Fruit fly (Drosophila melanogaster) whole organism, adult: ENCODE data around the gene Cypl.

Experiments used
- CG11617 ChIP-seq: fragments of 200-800 bp; sonication (Bioruptor generic); optimal IDR thresholded peaks from 2 replicates; lab custom pipeline; 2017; ENCODE audit warnings: mild to moderate bottlenecking, missing biosample characterization, missing genetic modification reagents, missing genetic modification characterization
- CG12768 ChIP-seq: fragments of 200-800 bp; sonication (Bioruptor generic); optimal IDR thresholded peaks from 2 replicates; lab custom pipeline; 2017; ENCODE audit warnings: missing biosample characterization, missing genetic modification characterization, mild to moderate bottlenecking, moderate library complexity, missing genetic modification reagents
- CG14711 ChIP-seq: fragments of 200-800 bp; sonication (Bioruptor generic); optimal IDR thresholded peaks from 2 replicates; lab custom pipeline; 2018; ENCODE audit warnings: missing biosample characterization, mild to moderate bottlenecking, missing genetic modification characterization, moderate library complexity
- CG1620 ChIP-seq: fragments of 200-800 bp; sonication (Bioruptor generic); optimal IDR thresholded peaks from 2 replicates; lab custom pipeline; 2016; ENCODE audit warnings: missing biosample characterization, missing genetic modification characterization
- CG33017 ChIP-seq: fragments of 200-800 bp; sonication (Bioruptor generic); optimal IDR thresholded peaks from 2 replicates; lab custom pipeline; 2018; ENCODE audit warnings: missing biosample characterization, mild to moderate bottlenecking, missing genetic modification characterization, moderate library complexity
- CG5204 ChIP-seq: fragments of 200-800 bp; sonication (Bioruptor generic); optimal IDR thresholded peaks from 2 replicates; lab custom pipeline; 2016; ENCODE audit warnings: missing biosample characterization, missing genetic modification characterization
- CG7045 ChIP-seq: fragments of 200-800 bp; sonication (Bioruptor generic); optimal IDR thresholded peaks from 2 replicates; lab custom pipeline; 2017; ENCODE audit warnings: missing biosample characterization, mild to moderate bottlenecking, missing genetic modification characterization
- CG7101 ChIP-seq: fragments of 200-800 bp; sonication (Bioruptor generic); optimal IDR thresholded peaks from 2 replicates; lab custom pipeline; 2018; ENCODE audit warnings: missing biosample characterization, mild to moderate bottlenecking, missing genetic modification characterization, moderate library complexity
- Clk ChIP-seq: fragments of 200-800 bp; sonication (Bioruptor generic); optimal IDR thresholded peaks from 2 replicates; lab custom pipeline; 2017; ENCODE audit warnings: missing biosample characterization, missing genetic modification characterization
- Crg-1 ChIP-seq: fragments of 200-800 bp; sonication (Bioruptor generic); optimal IDR thresholded peaks from 2 replicates; lab custom pipeline; 2016; ENCODE audit warnings: missing biosample characterization, missing genetic modification characterization
- Hr96 ChIP-seq: fragments of 200-800 bp; sonication (Bioruptor generic); optimal IDR thresholded peaks from 2 replicates; lab custom pipeline; 2016; ENCODE audit warnings: missing biosample characterization, missing genetic modification characterization
- Mnt ChIP-seq: fragments of 200-800 bp; sonication (Bioruptor generic); optimal IDR thresholded peaks from 2 replicates; lab custom pipeline; 2016; ENCODE audit warnings: missing biosample characterization, mild to moderate bottlenecking, missing genetic modification characterization
- bab1 ChIP-seq: fragments of 200-800 bp; sonication (Bioruptor generic); optimal IDR thresholded peaks from 3 replicates; lab custom pipeline; 2019; ENCODE audit warnings: missing biosample characterization, mild to moderate bottlenecking, missing genetic modification characterization, moderate library complexity
- cic ChIP-seq: fragments of 200-800 bp; sonication (Bioruptor generic); optimal IDR thresholded peaks from 2 replicates; lab custom pipeline; 2017; ENCODE audit warnings: missing biosample characterization, mild to moderate bottlenecking, missing genetic modification characterization, moderate library complexity
- cnc ChIP-seq, 2 experiments: fragments of >200 bp; optimal IDR thresholded peaks; 2 replicates each; lab custom pipeline; 2017
- kay ChIP-seq: fragments of 200-800 bp; sonication (Bioruptor generic); peaks from one replicate; lab custom pipeline; 2016; ENCODE audit warnings: missing biosample characterization, missing genetic modification characterization, borderline replicate concordance
- ovo ChIP-seq: fragments of 200-800 bp; sonication (Bioruptor generic); optimal IDR thresholded peaks from 2 replicates; lab custom pipeline; 2016; ENCODE audit warnings: missing biosample characterization, missing genetic modification characterization
- pad ChIP-seq: fragments of 200-800 bp; sonication (Bioruptor generic); optimal IDR thresholded peaks from 3 replicates; lab custom pipeline; 2017; ENCODE audit warnings: missing biosample characterization, missing genetic modification characterization, mild to moderate bottlenecking, moderate library complexity, missing genetic modification reagents
- tj ChIP-seq: fragments of 200-800 bp; sonication (Bioruptor generic); optimal IDR thresholded peaks from 3 replicates; lab custom pipeline; 2017; ENCODE audit warnings: missing biosample characterization, mild to moderate bottlenecking, missing genetic modification characterization, moderate library complexity
- toe ChIP-seq: fragments of 200-800 bp; sonication (Bioruptor generic); optimal IDR thresholded peaks from 2 replicates; lab custom pipeline; 2016; ENCODE audit warnings: missing biosample characterization, missing genetic modification characterization

Cypl gene

DNA sequence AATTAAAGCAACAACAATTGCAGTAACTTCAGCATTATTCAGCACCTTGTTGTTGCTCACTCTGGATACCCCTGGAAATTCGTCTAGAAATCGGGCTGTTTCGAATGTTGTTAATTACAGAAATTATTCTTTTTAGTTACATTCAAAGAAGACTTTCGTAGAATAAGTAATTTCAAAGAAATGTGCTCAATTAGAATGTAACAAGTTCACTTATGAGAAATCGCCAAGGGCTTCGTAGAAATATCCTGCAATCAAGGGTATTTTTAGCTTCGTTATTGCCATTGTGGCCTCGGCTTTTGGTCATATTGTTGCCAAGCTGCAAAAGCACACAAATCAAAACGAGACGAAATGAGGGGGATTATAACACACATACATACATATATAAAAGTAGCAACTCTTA, 21.2 kb upstream of the Cypl start:
- TF ChIP-seq bab1 (GFP tag; lab: Kevin White, UChicago) (peak; percentile 63), ovo (no peak), CG1620 (GFP tag; lab: Kevin White, UChicago) (no peak), tj (GFP tag; lab: Kevin White, UChicago) (peak; percentile 63), CG7045 (no peak), cnc (optimal IDR thresholded peaks at IDR 0.05; lab: Kevin White, UChicago) (peak in 1 of 2 experiments; percentile 35), CG14711 (tag; lab: Kevin White, UChicago) (no peak), toe (GFP tag; lab: Kevin White, UChicago) (no peak), kay (GFP tag; lab: Kevin White, UChicago) (no peak), Crg-1 (no peak), CG11617 (GFP tag; lab: Kevin White, UChicago) (no peak), cic (no peak)

- TF ChIP-seq kay (GFP tag; lab: Kevin White, UChicago) (no peak), CG12768 (GFP tag; lab: Kevin White, UChicago) (peak; percentile 52), CG33017 (tag; lab: Kevin White, UChicago) (peak; percentile 19), cic (no peak), toe (GFP tag; lab: Kevin White, UChicago) (no peak), ovo (no peak), bab1 (GFP tag; lab: Kevin White, UChicago) (peak; percentile 6), cnc (optimal IDR thresholded peaks at IDR 0.05; lab: Kevin White, UChicago) (no peak), Clk (GFP tag; lab: Kevin White, UChicago) (no peak), CG7101 (peak; percentile 40), Mnt (no peak), Hr96 (no peak), CG14711 (tag; lab: Kevin White, UChicago) (peak; percentile 66), pad (GFP tag; lab: Kevin White, UChicago) (peak; percentile 6), Crg-1 (no peak), CG11617 (GFP tag; lab: Kevin White, UChicago) (peak; percentile 3), CG5204 (no peak), tj (GFP tag; lab: Kevin White, UChicago) (no peak), CG7045 (peak; percentile 75), CG1620 (GFP tag; lab: Kevin White, UChicago) (no peak)
Observed at dm6 chr3L:563002-563627, 20.4 kb upstream of the Cypl start.

DNA sequence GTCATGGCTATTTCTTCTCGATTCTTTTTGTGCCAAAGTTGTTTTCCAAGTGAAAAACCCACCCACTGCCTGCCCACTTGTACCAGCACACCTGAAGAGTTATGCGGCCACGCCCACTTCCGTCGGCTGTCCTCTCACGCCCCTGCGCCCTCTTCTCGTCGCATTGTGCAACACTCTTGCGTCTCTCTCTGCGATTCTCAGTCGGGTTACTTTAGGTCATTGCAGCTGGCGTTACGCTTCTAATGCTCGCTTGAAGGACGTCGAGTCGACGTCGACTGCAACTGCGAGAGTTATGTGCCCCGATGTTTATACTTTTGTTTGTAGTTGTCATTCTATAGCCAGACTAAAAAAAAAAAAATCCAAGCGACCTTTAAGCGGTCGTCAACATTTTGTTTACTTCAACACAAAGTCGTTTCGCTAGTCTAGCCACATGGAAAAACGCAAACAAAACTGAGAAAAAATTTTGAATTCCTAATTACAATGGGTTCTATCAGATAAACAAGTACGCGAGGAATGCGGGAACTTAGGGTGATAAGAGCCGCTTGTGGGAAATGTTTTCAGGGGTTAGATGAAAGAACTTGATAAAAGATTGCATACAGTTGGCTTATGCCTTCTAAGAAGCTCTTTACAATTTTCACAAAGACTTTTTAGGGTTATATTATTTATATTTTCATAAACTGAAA, 19.2 kb upstream of the Cypl start:
- TF ChIP-seq ovo (no peak), pad (GFP tag; lab: Kevin White, UChicago) (no peak), cic (no peak)

- TF ChIP-seq tj (GFP tag; lab: Kevin White, UChicago) (no peak), Hr96 (no peak), Crg-1 (no peak), Mnt (no peak), CG7045 (no peak), ovo (no peak), cnc (optimal IDR thresholded peaks at IDR 0.05; lab: Kevin White, UChicago) (no peak), pad (GFP tag; lab: Kevin White, UChicago) (no peak), kay (GFP tag; lab: Kevin White, UChicago) (no peak), CG12768 (GFP tag; lab: Kevin White, UChicago) (no peak), cic (no peak), CG33017 (tag; lab: Kevin White, UChicago) (no peak), Clk (GFP tag; lab: Kevin White, UChicago) (no peak), CG11617 (GFP tag; lab: Kevin White, UChicago) (no peak), bab1 (GFP tag; lab: Kevin White, UChicago) (no peak), toe (GFP tag; lab: Kevin White, UChicago) (no peak), CG1620 (GFP tag; lab: Kevin White, UChicago) (no peak)
Observed at dm6 chr3L:561117-561516, 18.4 kb upstream of the Cypl start.

- TF ChIP-seq CG14711 (tag; lab: Kevin White, UChicago) = no peak
- no peak for TF ChIP-seq Hr96
- TF ChIP-seq ovo = no peak
- TF ChIP-seq CG5204 = no peak
- no peak for TF ChIP-seq CG7045
- no peak for TF ChIP-seq CG33017 (tag; lab: Kevin White, UChicago)
- TF ChIP-seq CG7101 = no peak
- peak; percentile 45 for TF ChIP-seq Mnt
- TF ChIP-seq cic = peak; percentile 73
- TF ChIP-seq Clk (GFP tag; lab: Kevin White, UChicago) = no peak
- TF ChIP-seq CG11617 (GFP tag; lab: Kevin White, UChicago) = no peak
- TF ChIP-seq kay (GFP tag; lab: Kevin White, UChicago) = no peak
- no peak for TF ChIP-seq CG1620 (GFP tag; lab: Kevin White, UChicago)
- TF ChIP-seq pad (GFP tag; lab: Kevin White, UChicago) = no peak
- TF ChIP-seq cnc (optimal IDR thresholded peaks at IDR 0.05; lab: Kevin White, UChicago) = no peak
- no peak for TF ChIP-seq toe (GFP tag; lab: Kevin White, UChicago)
- peak; percentile 3 for TF ChIP-seq CG12768 (GFP tag; lab: Kevin White, UChicago)
Observed at dm6 chr3L:559390-560034, 16.8 kb upstream of the Cypl start.

DNA sequence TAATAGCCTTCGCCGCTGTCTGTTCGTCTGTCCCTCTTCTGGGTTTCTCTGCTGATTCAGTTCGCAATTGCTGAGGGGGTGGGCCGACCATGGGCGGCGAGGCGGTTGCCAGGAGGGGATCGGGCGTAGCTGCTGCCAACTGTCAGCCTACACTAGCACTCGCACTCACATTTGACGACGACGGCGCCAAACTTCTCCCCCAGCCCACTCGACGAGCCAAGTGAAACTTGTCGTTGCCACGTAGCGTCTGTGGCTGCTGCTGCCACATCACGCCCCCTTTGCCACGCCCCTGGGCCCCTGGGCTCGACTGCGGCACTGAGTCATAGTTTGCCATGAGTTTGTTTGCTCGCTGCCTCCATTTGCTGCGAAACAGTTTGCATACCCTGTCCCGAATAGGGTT, 14.6 kb upstream of the Cypl start:
- TF ChIP-seq pad (GFP tag; lab: Kevin White, UChicago) (no peak), CG7045 (no peak), CG12768 (GFP tag; lab: Kevin White, UChicago) (no peak), tj (GFP tag; lab: Kevin White, UChicago) (peak; percentile 30), CG33017 (tag; lab: Kevin White, UChicago) (no peak), Hr96 (peak; percentile 31), ovo (no peak), cic (no peak), CG11617 (GFP tag; lab: Kevin White, UChicago) (no peak), Clk (GFP tag; lab: Kevin White, UChicago) (no peak), CG5204 (peak; percentile 21), toe (GFP tag; lab: Kevin White, UChicago) (no peak), bab1 (GFP tag; lab: Kevin White, UChicago) (no peak), CG7101 (no peak), CG14711 (tag; lab: Kevin White, UChicago) (peak; percentile 7), Mnt (no peak), Crg-1 (no peak), cnc (optimal IDR thresholded peaks at IDR 0.05; lab: Kevin White, UChicago) (no peak), kay (GFP tag; lab: Kevin White, UChicago) (no peak), CG1620 (GFP tag; lab: Kevin White, UChicago) (no peak)
